Fruit fly (Drosophila melanogaster): Measurements from ENCODE around the gene CG10053.

CG10053 gene

dm6 chr3R:7282244-7282890, 35.5 kb downstream of the CG10053 start:
- TF ChIP-seq CG8478 (optimal IDR thresholded peaks at IDR 0.05), result no peak
- no peak for TF ChIP-seq CTCF (optimal IDR thresholded peaks at IDR 0.05)

- no peak for TF ChIP-seq CTCF (optimal IDR thresholded peaks at IDR 0.05)
These were observed 38.8 kb downstream of the CG10053 start, which contains the start of gene RacGAP84C for dm6 chr3R:7285662-7286061. RacGAP84C (plus strand) TSS chr3R:7285962.
